Fruit fly (Drosophila melanogaster) whole organism, embryonic: ENCODE data around the gene anox.

Experiments
- Atf-2 ChIP-seq: fragments of 200-800 bp; sonication (Bioruptor generic); optimal IDR thresholded peaks from 2 replicates; lab custom pipeline; 2016; ENCODE audit warnings: missing biosample characterization, missing genetic modification characterization
- CG10274 ChIP-seq: fragments of 200-800 bp; sonication (Bioruptor generic); optimal IDR thresholded peaks from 3 replicates; lab custom pipeline; 2017; ENCODE audit warnings: missing biosample characterization, mild to moderate bottlenecking, missing genetic modification characterization
- CG10462 ChIP-seq: fragments of 200-800 bp; sonication (Bioruptor generic); optimal IDR thresholded peaks from 2 replicates; lab custom pipeline; 2016; ENCODE audit warnings: missing biosample characterization, missing genetic modification characterization
- CG11093 ChIP-seq: fragments of 200-800 bp; sonication (Bioruptor generic); IDR thresholded peaks from 3 replicates; pipeline ENCODE4 v1.3.6; 2022; ENCODE audit warnings: missing biosample characterization, missing genetic modification characterization
- CG11398 ChIP-seq: fragments of 200-800 bp; sonication (Bioruptor generic); optimal IDR thresholded peaks from 2 replicates; lab custom pipeline; 2016; ENCODE audit warnings: missing biosample characterization, missing genetic modification characterization
- CG11456 ChIP-seq: fragments of 200-800 bp; sonication (Bioruptor generic); IDR thresholded peaks from 3 replicates; pipeline ENCODE4 v1.3.6; 2022; ENCODE audit warnings: missing biosample characterization, missing genetic modification characterization
- CG12659 ChIP-seq: fragments of 200-800 bp; sonication (Bioruptor generic); optimal IDR thresholded peaks from 3 replicates; lab custom pipeline; 2017; ENCODE audit warnings: mild to moderate bottlenecking, missing biosample characterization, missing genetic modification reagents, missing genetic modification characterization
- CG13296 ChIP-seq: fragments of 200-800 bp; sonication (Bioruptor generic); optimal IDR thresholded peaks from 3 replicates; lab custom pipeline; 2018; ENCODE audit warnings: missing biosample characterization, mild to moderate bottlenecking, missing genetic modification characterization
- CG13775 ChIP-seq: fragments of 200-800 bp; sonication (Bioruptor generic); optimal IDR thresholded peaks from 3 replicates; lab custom pipeline; 2017; ENCODE audit warnings: missing biosample characterization, mild to moderate bottlenecking, missing genetic modification characterization
- CG15601 ChIP-seq: fragments of 200-800 bp; sonication (Bioruptor generic); optimal IDR thresholded peaks from 3 replicates; lab custom pipeline; 2019; ENCODE audit warnings: missing biosample characterization, mild to moderate bottlenecking, missing genetic modification characterization, moderate library complexity
- CG17328 ChIP-seq: fragments of 200-800 bp; sonication (Bioruptor generic); IDR thresholded peaks from 2 replicates; pipeline ENCODE4 v1.3.6; 2022; ENCODE audit warnings: missing biosample characterization, missing genetic modification characterization
- CG17912 ChIP-seq: fragments of 200-800 bp; sonication (Bioruptor generic); optimal IDR thresholded peaks from 2 replicates; lab custom pipeline; 2018; ENCODE audit warnings: missing biosample characterization, mild to moderate bottlenecking, missing genetic modification characterization
- CG18262 ChIP-seq: fragments of 200-800 bp; optimal IDR thresholded peaks from 3 replicates; lab custom pipeline; 2019; ENCODE audit warnings: missing biosample characterization, mild to moderate bottlenecking, missing genetic modification characterization, moderate library complexity
- CG2889 ChIP-seq: fragments of 200-800 bp; sonication (Bioruptor generic); IDR thresholded peaks from 3 replicates; pipeline ENCODE4 v1.3.6; 2022; ENCODE audit warnings: missing biosample characterization, missing genetic modification characterization
- CG7745 ChIP-seq: fragments of 200-800 bp; sonication (Bioruptor generic); optimal IDR thresholded peaks from 2 replicates; lab custom pipeline; 2018; ENCODE audit warnings: missing biosample characterization, mild to moderate bottlenecking, missing genetic modification characterization, moderate library complexity
- CG8089 ChIP-seq: fragments of 200-800 bp; sonication (Bioruptor generic); optimal IDR thresholded peaks from 3 replicates; lab custom pipeline; 2016; ENCODE audit warnings: missing biosample characterization, missing genetic modification characterization
- CG8359 ChIP-seq: fragments of 200-800 bp; sonication (Bioruptor generic); optimal IDR thresholded peaks from 2 replicates; lab custom pipeline; 2017; ENCODE audit warnings: missing biosample characterization, mild to moderate bottlenecking, missing genetic modification characterization, borderline replicate concordance
- CG8388 ChIP-seq: fragments of 200-800 bp; sonication (Bioruptor generic); optimal IDR thresholded peaks from 2 replicates; lab custom pipeline; 2019; ENCODE audit warnings: missing biosample characterization, mild to moderate bottlenecking, missing genetic modification characterization, moderate library complexity
- CG8478 ChIP-seq: fragments of >200 bp; optimal IDR thresholded peaks from 2 replicates; lab custom pipeline; 2018
- CG9609 ChIP-seq: fragments of 200-800 bp; sonication (Bioruptor generic); optimal IDR thresholded peaks from 3 replicates; lab custom pipeline; 2016; ENCODE audit warnings: missing biosample characterization, missing genetic modification characterization
- CG9932 ChIP-seq: fragments of 200-800 bp; sonication (Bioruptor generic); IDR thresholded peaks from 2 replicates; pipeline ENCODE4 v1.3.6; 2022; ENCODE audit warnings: missing biosample characterization, missing genetic modification characterization
- Dll ChIP-seq: fragments of 200-800 bp; sonication (Bioruptor generic); IDR thresholded peaks from 4 replicates; pipeline ENCODE4 v1.3.6; 2022; ENCODE audit warnings: missing biosample characterization, missing genetic modification characterization; ENCODE audit not compliant: partially characterized antibody
- Drgx ChIP-seq: fragments of 200-800 bp; sonication (Bioruptor generic); IDR thresholded peaks from 2 replicates; pipeline ENCODE4 v1.3.6; 2022; ENCODE audit warnings: missing biosample characterization, missing genetic modification characterization
- Ets97D ChIP-seq: fragments of 200-800 bp; sonication (Bioruptor generic); optimal IDR thresholded peaks from 3 replicates; lab custom pipeline; 2016; ENCODE audit warnings: missing biosample characterization, missing genetic modification characterization
- HLH54F ChIP-seq: fragments of 200-800 bp; sonication (Bioruptor generic); optimal IDR thresholded peaks from 3 replicates; lab custom pipeline; 2016; ENCODE audit warnings: missing biosample characterization, missing genetic modification characterization
- Hr78 ChIP-seq, 2 experiments: fragments of 200-800 bp in 1 of 2; fragments of >200 bp in 1 of 2; sonication (Bioruptor generic) in 1 of 2; optimal IDR thresholded peaks; 2 replicates each; lab custom pipeline; 2017 to 2019; ENCODE audit warnings: missing biosample characterization in 2 of 2, missing genetic modification characterization in 2 of 2, mild to moderate bottlenecking in 1 of 2, moderate library complexity in 1 of 2
- Lhr ChIP-seq: fragments of 200-800 bp; sonication (Bioruptor generic); optimal IDR thresholded peaks from 3 replicates; lab custom pipeline; 2017; ENCODE audit warnings: mild to moderate bottlenecking, missing biosample characterization, missing genetic modification reagents, missing genetic modification characterization
- MESR4 ChIP-seq: fragments of 200-800 bp; sonication (Bioruptor generic); optimal IDR thresholded peaks from 2 replicates; lab custom pipeline; 2018; ENCODE audit warnings: missing biosample characterization, mild to moderate bottlenecking, missing genetic modification characterization, moderate library complexity
- NK7.1 ChIP-seq: fragments of 200-800 bp; sonication (Bioruptor generic); optimal IDR thresholded peaks from 3 replicates; lab custom pipeline; 2016; ENCODE audit warnings: missing biosample characterization, missing genetic modification characterization
- Neu2 ChIP-seq: fragments of 200-800 bp; sonication (Bioruptor generic); optimal IDR thresholded peaks from 3 replicates; lab custom pipeline; 2016; ENCODE audit warnings: missing biosample characterization, missing genetic modification characterization, borderline replicate concordance
- Oaz ChIP-seq: fragments of 200-800 bp; sonication (Bioruptor generic); IDR thresholded peaks from 2 replicates; pipeline ENCODE4 v1.3.6; 2022; ENCODE audit warnings: missing biosample characterization, missing genetic modification characterization
- Sin3A ChIP-seq: fragments of >200 bp; optimal IDR thresholded peaks from 2 replicates; lab custom pipeline; 2018
- Vsx1 ChIP-seq: fragments of 200-800 bp; sonication (Bioruptor generic); optimal IDR thresholded peaks from 2 replicates; lab custom pipeline; 2017; ENCODE audit warnings: missing biosample characterization, mild to moderate bottlenecking, missing genetic modification characterization, missing genetic modification reagents
- Xbp1 ChIP-seq: fragments of 200-800 bp; sonication (Bioruptor generic); optimal IDR thresholded peaks from 3 replicates; lab custom pipeline; 2016; ENCODE audit warnings: missing biosample characterization, mild to moderate bottlenecking, missing genetic modification characterization
- cg ChIP-seq: fragments of 200-800 bp; sonication (Bioruptor generic); optimal IDR thresholded peaks from 3 replicates; lab custom pipeline; 2019; ENCODE audit warnings: missing biosample characterization, mild to moderate bottlenecking, missing genetic modification characterization, moderate library complexity
- ems ChIP-seq: fragments of 200-800 bp; sonication (Bioruptor generic); optimal IDR thresholded peaks from 3 replicates; lab custom pipeline; 2016; ENCODE audit warnings: missing biosample characterization, missing genetic modification characterization
- gt ChIP-seq: fragments of 200-800 bp; sonication (Bioruptor generic); IDR thresholded peaks from 2 replicates; pipeline ENCODE4 v1.3.6; 2022; ENCODE audit warnings: missing biosample characterization, missing genetic modification characterization
- jing ChIP-seq: fragments of 200-800 bp; sonication (Bioruptor generic); optimal IDR thresholded peaks from 2 replicates; lab custom pipeline; 2018; ENCODE audit warnings: missing biosample characterization, mild to moderate bottlenecking, missing genetic modification characterization
- knrl ChIP-seq: fragments of 200-800 bp; sonication (Bioruptor generic); IDR thresholded peaks from 3 replicates; pipeline ENCODE4 v1.3.6; 2022; ENCODE audit warnings: missing biosample characterization, missing genetic modification characterization; ENCODE audit not compliant: partially characterized antibody
- lmd ChIP-seq: fragments of 200-800 bp; sonication (Bioruptor generic); IDR thresholded peaks from 2 replicates; pipeline ENCODE4 v1.3.6; 2022; ENCODE audit warnings: missing biosample characterization, missing genetic modification characterization
- lola ChIP-seq, 3 experiments: fragments of >200 bp in 2 of 3; fragments of 200-800 bp in 1 of 3; sonication (Bioruptor generic) in 1 of 3; optimal IDR thresholded peaks; 2 replicates each; lab custom pipeline; 2017 to 2019; ENCODE audit warnings: missing biosample characterization in 3 of 3, missing genetic modification characterization in 3 of 3, mild to moderate bottlenecking in 1 of 3, moderate library complexity in 1 of 3
- oc ChIP-seq: fragments of 200-800 bp; sonication (Bioruptor generic); optimal IDR thresholded peaks from 2 replicates; lab custom pipeline; 2018; ENCODE audit warnings: missing biosample characterization, mild to moderate bottlenecking, missing genetic modification characterization, moderate library complexity
- pzg ChIP-seq: fragments of 200-800 bp; sonication (Bioruptor generic); optimal IDR thresholded peaks from 3 replicates; lab custom pipeline; 2018; ENCODE audit warnings: missing biosample characterization, mild to moderate bottlenecking, missing genetic modification characterization, moderate library complexity
- sens-2 ChIP-seq: fragments of 200-800 bp; sonication (Bioruptor generic); IDR thresholded peaks from 2 replicates; pipeline ENCODE4 v1.3.6; 2022; ENCODE audit warnings: missing biosample characterization, missing genetic modification characterization
- sima ChIP-seq: fragments of 200-800 bp; sonication (Bioruptor generic); optimal IDR thresholded peaks from 2 replicates; lab custom pipeline; 2016; ENCODE audit warnings: missing biosample characterization, missing genetic modification characterization
- sna ChIP-seq: fragments of 200-800 bp; sonication (Bioruptor generic); IDR thresholded peaks from 2 replicates; pipeline ENCODE4 v1.3.6; 2022; ENCODE audit warnings: missing biosample characterization, missing genetic modification characterization; ENCODE audit not compliant: partially characterized antibody
- sug ChIP-seq: fragments of 200-800 bp; optimal IDR thresholded peaks from 2 replicates; lab custom pipeline; 2019; ENCODE audit warnings: missing biosample characterization, mild to moderate bottlenecking, missing genetic modification characterization, moderate library complexity
- tap ChIP-seq: fragments of 200-800 bp; optimal IDR thresholded peaks from 3 replicates; lab custom pipeline; 2019; ENCODE audit warnings: missing biosample characterization, mild to moderate bottlenecking, missing genetic modification characterization, moderate library complexity
- tgo ChIP-seq: fragments of 200-800 bp; sonication (Bioruptor generic); IDR thresholded peaks from 3 replicates; pipeline ENCODE4 v1.3.6; 2022; ENCODE audit warnings: missing biosample characterization, missing genetic modification characterization
- toy ChIP-seq: fragments of 200-800 bp; sonication (Bioruptor generic); IDR thresholded peaks from 2 replicates; pipeline ENCODE4 v1.3.6; 2022; ENCODE audit warnings: missing biosample characterization, missing genetic modification characterization
- trem ChIP-seq: fragments of 200-800 bp; optimal IDR thresholded peaks from 3 replicates; lab custom pipeline; 2019; ENCODE audit warnings: missing biosample characterization, mild to moderate bottlenecking, missing genetic modification characterization, moderate library complexity
- wor ChIP-seq: fragments of 200-800 bp; sonication (Bioruptor generic); IDR thresholded peaks from 2 replicates; pipeline ENCODE4 v1.3.6; 2022; ENCODE audit warnings: missing biosample characterization, missing genetic modification characterization

The anox gene

dm6 chrX:21315852-21316251 lies 3.2 kb downstream of the anox start, which contains the start of gene Rpt6 (continued):
- no peak for TF ChIP-seq CG13296 (GFP tag; lab: Kevin White, UChicago)
- TF ChIP-seq tgo (GFP tag; lab: Robert Waterston, UW), result no peak
- peak; percentile 39 for TF ChIP-seq Ets97D (GFP tag; lab: Kevin White, UChicago)
- no peak for TF ChIP-seq CG15601 (tag; lab: Kevin White, UChicago)
- no peak for TF ChIP-seq CG17912 (GFP tag; lab: Kevin White, UChicago)
- TF ChIP-seq oc (tag; lab: Kevin White, UChicago), result no peak
- no peak for TF ChIP-seq jing (GFP tag; lab: Kevin White, UChicago)
- TF ChIP-seq HLH54F, result no peak
- no peak for TF ChIP-seq tap (tag; lab: Kevin White, UChicago)
- TF ChIP-seq CG8089 (GFP tag; lab: Kevin White, UChicago), result no peak
- TF ChIP-seq CG10462 (GFP tag; lab: Kevin White, UChicago), result no peak
- TF ChIP-seq MESR4 (GFP tag; lab: Kevin White, UChicago), result peak; percentile 84
- TF ChIP-seq lola (GFP tag; optimal IDR thresholded peaks at IDR 0.05; lab: Kevin White, UChicago), result no peak
- peak; percentile 12 for TF ChIP-seq trem (tag; lab: Kevin White, UChicago)
- TF ChIP-seq pzg, result peak; percentile 80
- no peak for TF ChIP-seq CG9609 (GFP tag; lab: Kevin White, UChicago)
- TF ChIP-seq Sin3A (lab: Kevin White, UChicago), result peak; percentile 7
- no peak for TF ChIP-seq Neu2
- TF ChIP-seq lmd (GFP tag; lab: Robert Waterston, UW), result no peak
- no peak for TF ChIP-seq NK7.1 (GFP tag; lab: Kevin White, UChicago)
- peak; percentile 64; the same call in 1 of the 2 replicates for TF ChIP-seq sna
- no peak for TF ChIP-seq Oaz (GFP tag; lab: Robert Waterston, UW)
- no peak for TF ChIP-seq CG7745
- no peak for TF ChIP-seq toy (GFP tag; lab: Robert Waterston, UW)
- TF ChIP-seq CG2889, result no peak
- peak; percentile 73 for TF ChIP-seq knrl
- TF ChIP-seq CG13775 (GFP tag; lab: Kevin White, UChicago), result no peak
- TF ChIP-seq CG11093, result no peak
- TF ChIP-seq cg, result no peak
- TF ChIP-seq CG11456 (GFP tag; lab: Robert Waterston, UW), result no peak
- no peak for TF ChIP-seq ems (GFP tag; lab: Kevin White, UChicago)
- TF ChIP-seq sug (tag; lab: Kevin White, UChicago), result no peak
- TF ChIP-seq CG10274 (GFP tag; lab: Kevin White, UChicago), result no peak
- no peak for TF ChIP-seq CG11398
- TF ChIP-seq CG17328 (GFP tag; lab: Robert Waterston, UW), result no peak
- no peak for TF ChIP-seq CG8359
- TF ChIP-seq wor (GFP tag; lab: Robert Waterston, UW), result no peak
- no peak for TF ChIP-seq Lhr (GFP tag; lab: Kevin White, UChicago)
- no peak for TF ChIP-seq CG8388 (GFP tag; lab: Kevin White, UChicago)
- peak; percentile 39 for TF ChIP-seq CG12659 (GFP tag; lab: Kevin White, UChicago)
- TF ChIP-seq sens-2 (GFP tag; lab: Robert Waterston, UW), result no peak
- no peak for TF ChIP-seq gt
- TF ChIP-seq CG8478 (lab: Kevin White, UChicago), result no peak
- no peak for TF ChIP-seq Xbp1 (GFP tag; lab: Kevin White, UChicago)
- TF ChIP-seq CG9932, result no peak
- no peak for TF ChIP-seq Hr78 (GFP tag; optimal IDR thresholded peaks at IDR 0.05; lab: Kevin White, UChicago)
- no peak for TF ChIP-seq Vsx1 (GFP tag; lab: Kevin White, UChicago)
- TF ChIP-seq Atf-2 (GFP tag; lab: Kevin White, UChicago), result no peak
- no peak for TF ChIP-seq Drgx (GFP tag; lab: Robert Waterston, UW)
- TF ChIP-seq CG18262 (tag; lab: Kevin White, UChicago), result no peak
- TF ChIP-seq Dll (GFP tag; lab: Robert Waterston, UW), result peak; percentile 74
- no peak for TF ChIP-seq sima (GFP tag; lab: Kevin White, UChicago)
